Fruit fly (Drosophila melanogaster): ENCODE results near the gene Cp18.

DNA sequence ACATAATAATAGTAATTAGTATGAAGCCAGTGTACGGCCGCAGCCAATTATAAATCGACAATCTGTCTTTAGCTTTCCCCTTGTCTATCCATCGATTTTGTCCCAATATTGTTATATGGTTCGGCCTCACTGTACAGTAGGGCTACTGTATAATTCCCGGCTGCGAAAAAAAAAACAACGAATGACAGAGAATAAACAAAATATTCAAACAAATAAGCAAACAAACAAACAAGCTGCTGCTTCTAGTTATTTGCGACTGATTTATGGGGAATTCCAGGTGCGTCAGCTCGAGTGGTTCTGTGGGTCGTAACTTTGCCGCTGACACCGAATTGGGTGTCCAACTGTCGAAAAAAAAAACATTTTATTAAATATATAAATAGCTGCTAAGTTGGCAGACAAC is 36.9 kb upstream of the Cp18 start:
- no peak for TF ChIP-seq psq (optimal IDR thresholded peaks at IDR 0.05)
- no peak for TF ChIP-seq EcR (GFP tag; optimal IDR thresholded peaks at IDR 0.05)
